Worm (Caenorhabditis elegans) whole organism, mixed stage, embryonic: Measurements from ENCODE around the gene sqv-4.

Source experiments
- M03D4.4 ChIP-seq: sonication (generic microtip); optimal IDR thresholded peaks from 2 replicates; lab custom pipeline; 2017; ENCODE audit warnings: mild to moderate bottlenecking, missing genetic modification characterization, missing compliant biosample characterization
- bed-3 ChIP-seq: fragments of 200-800 bp; sonication (Bioruptor generic); optimal IDR thresholded peaks from 3 replicates; lab custom pipeline; 2018; ENCODE audit warnings: mild to moderate bottlenecking, missing genetic modification characterization, moderate library complexity, missing compliant biosample characterization
- ceh-39 ChIP-seq: fragments of 150-350 bp; optimal IDR thresholded peaks from 2 replicates; lab custom pipeline; 2014; ENCODE audit warnings: missing biosample characterization, missing genetic modification characterization
- ceh-43 ChIP-seq: fragments of 200-800 bp; sonication (Bioruptor generic); optimal IDR thresholded peaks from 2 replicates; lab custom pipeline; 2018; ENCODE audit warnings: mild to moderate bottlenecking, missing genetic modification characterization, moderate library complexity, missing compliant biosample characterization
- ceh-83 ChIP-seq: fragments of 200-800 bp; sonication (Bioruptor generic); optimal IDR thresholded peaks from 2 replicates; lab custom pipeline; 2018; ENCODE audit warnings: mild to moderate bottlenecking, missing genetic modification characterization, missing compliant biosample characterization
- ces-1 ChIP-seq: fragments of 150-350 bp; optimal IDR thresholded peaks from 2 replicates; lab custom pipeline; 2014; ENCODE audit warnings: missing biosample characterization, missing genetic modification reagents, missing genetic modification characterization
- cnd-1 ChIP-seq: fragments of 200-800 bp; sonication (Bioruptor generic); optimal IDR thresholded peaks from 2 replicates; lab custom pipeline; 2018; ENCODE audit warnings: mild to moderate bottlenecking, missing genetic modification characterization, missing compliant biosample characterization
- drap-1 ChIP-seq: fragments of 200-800 bp; sonication (Bioruptor generic); optimal IDR thresholded peaks from 3 replicates; lab custom pipeline; 2018; ENCODE audit warnings: mild to moderate bottlenecking, missing genetic modification characterization, missing compliant biosample characterization
- elt-1 ChIP-seq: sonication (generic microtip); optimal IDR thresholded peaks from 2 replicates; lab custom pipeline; 2017; ENCODE audit warnings: missing genetic modification characterization, mild to moderate bottlenecking, missing compliant biosample characterization, antibody characterized with exemption, moderate library complexity, borderline replicate concordance; ENCODE audit not compliant: insufficient read depth
- elt-3 ChIP-seq: fragments of 150-350 bp; optimal IDR thresholded peaks from 2 replicates; lab custom pipeline; 2014; ENCODE audit warnings: missing biosample characterization, missing genetic modification characterization
- flh-1 ChIP-seq: fragments of 200-800 bp; sonication (Bioruptor generic); optimal IDR thresholded peaks from 2 replicates; lab custom pipeline; 2018; ENCODE audit warnings: mild to moderate bottlenecking, missing genetic modification characterization, moderate library complexity, missing compliant biosample characterization
- ham-2 ChIP-seq: fragments of 200-800 bp; sonication (Bioruptor generic); optimal IDR thresholded peaks from 2 replicates; lab custom pipeline; 2018; ENCODE audit warnings: mild to moderate bottlenecking, missing genetic modification characterization, missing compliant biosample characterization
- hlh-1 ChIP-seq: fragments of 150-350 bp; optimal IDR thresholded peaks from 2 replicates; lab custom pipeline; 2014; ENCODE audit warnings: missing biosample characterization, missing genetic modification reagents, missing genetic modification characterization
- lin-32 ChIP-seq: fragments of 200-800 bp; sonication (Bioruptor generic); optimal IDR thresholded peaks from 2 replicates; lab custom pipeline; 2018; ENCODE audit warnings: mild to moderate bottlenecking, missing genetic modification characterization, missing compliant biosample characterization
- lsy-2 ChIP-seq: fragments of 150-350 bp; optimal IDR thresholded peaks from 2 replicates; lab custom pipeline; 2014; ENCODE audit warnings: missing biosample characterization, missing genetic modification characterization
- mab-5 ChIP-seq: fragments of 150-350 bp; optimal IDR thresholded peaks from 2 replicates; lab custom pipeline; 2014; ENCODE audit warnings: missing biosample characterization, missing genetic modification characterization
- mep-1 ChIP-seq: fragments of 150-350 bp; optimal IDR thresholded peaks from 2 replicates; lab custom pipeline; 2017; ENCODE audit warnings: missing biosample characterization, missing genetic modification reagents, missing genetic modification characterization, inconsistent platforms
- mls-2 ChIP-seq: sonication (generic microtip); optimal IDR thresholded peaks from 2 replicates; lab custom pipeline; 2016; ENCODE audit warnings: mild to moderate bottlenecking, missing genetic modification characterization, moderate library complexity, missing compliant biosample characterization
- nhr-12 ChIP-seq: fragments of 150-350 bp; optimal IDR thresholded peaks from 2 replicates; lab custom pipeline; 2014; ENCODE audit warnings: missing biosample characterization, missing genetic modification characterization
- nhr-2 ChIP-seq: fragments of 150-350 bp; optimal IDR thresholded peaks from 2 replicates; lab custom pipeline; 2014; ENCODE audit warnings: missing biosample characterization, missing genetic modification characterization
- nhr-237 ChIP-seq: fragments of 150-350 bp; optimal IDR thresholded peaks from 2 replicates; lab custom pipeline; 2014; ENCODE audit warnings: missing biosample characterization, missing genetic modification characterization
- nhr-28 ChIP-seq: fragments of 150-350 bp; optimal IDR thresholded peaks from 2 replicates; lab custom pipeline; 2014; ENCODE audit warnings: missing biosample characterization, missing genetic modification characterization
- nhr-76 ChIP-seq: sonication (generic microtip); optimal IDR thresholded peaks from 2 replicates; lab custom pipeline; 2017; ENCODE audit warnings: missing biosample characterization, missing genetic modification characterization
- sem-2 ChIP-seq: fragments of 200-800 bp; sonication (Bioruptor generic); optimal IDR thresholded peaks from 2 replicates; lab custom pipeline; 2018; ENCODE audit warnings: mild to moderate bottlenecking, missing genetic modification characterization, missing compliant biosample characterization
- snpc-4 ChIP-seq: fragments of 150-350 bp; optimal IDR thresholded peaks from 2 replicates; lab custom pipeline; 2014; ENCODE audit warnings: missing biosample characterization, missing genetic modification characterization
- sptf-1 ChIP-seq: sonication (generic microtip); optimal IDR thresholded peaks from 2 replicates; lab custom pipeline; 2017; ENCODE audit warnings: mild to moderate bottlenecking, missing genetic modification characterization, moderate library complexity, missing compliant biosample characterization
- tbx-8 ChIP-seq: fragments of 200-800 bp; sonication (Bioruptor generic); optimal IDR thresholded peaks from 2 replicates; lab custom pipeline; 2018; ENCODE audit warnings: mild to moderate bottlenecking, missing genetic modification characterization, moderate library complexity, missing compliant biosample characterization
- unc-120 ChIP-seq: sonication (generic microtip); optimal IDR thresholded peaks from 2 replicates; lab custom pipeline; 2017; ENCODE audit warnings: missing genetic modification characterization, missing compliant biosample characterization; ENCODE audit not compliant: poor library complexity, severe bottlenecking
- unc-39 ChIP-seq: fragments of 150-350 bp; optimal IDR thresholded peaks from 2 replicates; lab custom pipeline; 2014; ENCODE audit warnings: missing biosample characterization, missing genetic modification characterization
- unc-62 ChIP-seq: fragments of 150-350 bp; optimal IDR thresholded peaks from 2 replicates; lab custom pipeline; 2014; ENCODE audit warnings: missing biosample characterization, missing genetic modification reagents, missing genetic modification characterization
- zip-8 ChIP-seq: fragments of 150-350 bp; optimal IDR thresholded peaks from 2 replicates; lab custom pipeline; 2014; ENCODE audit warnings: missing biosample characterization, missing genetic modification characterization
- ztf-11 ChIP-seq: fragments of 150-350 bp; optimal IDR thresholded peaks from 2 replicates; lab custom pipeline; 2014; ENCODE audit warnings: missing biosample characterization, missing genetic modification characterization

sqv-4 gene

DNA sequence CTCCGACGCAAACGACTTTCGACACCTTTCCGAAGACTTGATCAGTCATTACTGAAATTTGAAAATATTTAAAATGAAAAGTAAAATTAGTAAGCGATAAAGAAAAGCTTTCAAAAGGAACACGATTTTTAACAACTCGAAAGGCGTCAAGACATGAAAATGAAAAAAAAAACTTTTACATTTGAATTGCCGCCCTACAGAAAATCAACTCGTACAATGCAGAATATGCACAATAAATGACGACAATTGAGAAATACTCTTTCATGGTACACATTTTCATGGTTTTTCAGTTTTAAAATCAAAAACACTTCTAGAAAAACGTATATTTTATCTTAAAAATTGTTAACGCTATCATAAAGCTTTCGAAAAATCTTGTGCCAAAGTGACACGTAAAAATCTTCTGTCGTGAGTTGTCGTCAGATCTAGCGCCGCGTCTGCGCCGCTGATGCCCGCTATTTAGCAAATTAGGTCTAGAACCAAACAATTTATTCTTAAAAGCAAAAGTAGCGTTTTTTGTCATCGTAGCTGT lies at the start of gene sqv-4:
sqv-4 (minus strand) TSS at position 51 of the 529 bp plus-strand sequence.
- TF ChIP-seq sptf-1 (tag; lab: Kevin White, UChicago), result no peak
- TF ChIP-seq nhr-28, result no peak
- TF ChIP-seq snpc-4 (tag; lab: Kevin White, UChicago), result no peak
- TF ChIP-seq drap-1 (GFP tag; lab: Kevin White, UChicago), result no peak
- TF ChIP-seq nhr-237 (tag; lab: Kevin White, UChicago), result no peak
- TF ChIP-seq ham-2 (GFP tag; lab: Kevin White, UChicago), result no peak
- TF ChIP-seq nhr-76 (tag; lab: Kevin White, UChicago), result no peak
- no peak for TF ChIP-seq ceh-43
- TF ChIP-seq unc-39 (tag; lab: Kevin White, UChicago), result no peak
- TF ChIP-seq lsy-2 (tag; lab: Kevin White, UChicago), result no peak
- TF ChIP-seq mls-2 (tag; lab: Kevin White, UChicago), result no peak
- TF ChIP-seq hlh-1, result no peak
- TF ChIP-seq elt-3, result no peak
- TF ChIP-seq tbx-8 (GFP tag; lab: Kevin White, UChicago), result no peak
- TF ChIP-seq mab-5 (tag; lab: Kevin White, UChicago), result no peak
- TF ChIP-seq lin-32, result no peak
- no peak for TF ChIP-seq nhr-2 (tag; lab: Kevin White, UChicago)

ce11 chrV:10711004-10711403 lies 49.7 kb upstream of the sqv-4 start:
- no peak for TF ChIP-seq ham-2 (GFP tag; lab: Kevin White, UChicago)
- TF ChIP-seq zip-8, result no peak
- TF ChIP-seq lsy-2 (tag; lab: Kevin White, UChicago), result no peak
- no peak for TF ChIP-seq bed-3 (GFP tag; lab: Kevin White, UChicago)
- TF ChIP-seq lin-32, result no peak
- no peak for TF ChIP-seq nhr-28
- TF ChIP-seq tbx-8 (GFP tag; lab: Kevin White, UChicago), result no peak
- TF ChIP-seq sptf-1 (tag; lab: Kevin White, UChicago), result no peak
- no peak for TF ChIP-seq unc-120 (tag; lab: Kevin White, UChicago)
- no peak for TF ChIP-seq mls-2 (tag; lab: Kevin White, UChicago)
- no peak for TF ChIP-seq nhr-12 (tag; lab: Kevin White, UChicago)
- TF ChIP-seq nhr-76 (tag; lab: Kevin White, UChicago), result no peak

- TF ChIP-seq ceh-39 (tag; lab: Kevin White, UChicago) (no peak), bed-3 (GFP tag; lab: Kevin White, UChicago) (no peak), mab-5 (tag; lab: Kevin White, UChicago) (no peak), elt-1 (tag; lab: Kevin White, UChicago) (no peak), mep-1 (tag; lab: Kevin White, UChicago) (no peak), nhr-2 (tag; lab: Kevin White, UChicago) (no peak), M03D4.4 (tag; lab: Kevin White, UChicago) (no peak), flh-1 (no peak), ztf-11 (tag; lab: Kevin White, UChicago) (no peak), ces-1 (GFP tag; lab: Kevin White, UChicago) (no peak), lsy-2 (tag; lab: Kevin White, UChicago) (no peak), nhr-237 (tag; lab: Kevin White, UChicago) (no peak), unc-62 (GFP tag; lab: Kevin White, UChicago) (no peak), ceh-83 (GFP tag; lab: Kevin White, UChicago) (no peak), sem-2 (GFP tag; lab: Kevin White, UChicago) (no peak)
Observed at ce11 chrV:10709385-10709784, 48.1 kb upstream of the sqv-4 start.

ce11 chrV:10708346-10708745 lies 47.1 kb upstream of the sqv-4 start:
- TF ChIP-seq nhr-28 (no peak), lin-32 (no peak), cnd-1 (tag; lab: Kevin White, UChicago) (no peak), ztf-11 (tag; lab: Kevin White, UChicago) (no peak), mls-2 (tag; lab: Kevin White, UChicago) (no peak), unc-39 (tag; lab: Kevin White, UChicago) (no peak), hlh-1 (no peak)
